Worm (Caenorhabditis elegans): ENCODE measurements around the gene nsy-1.

nsy-1 gene

ce11 chrII:5016977-5017585, 5.5 kb upstream of the nsy-1 start:
- TF ChIP-seq alr-1 (tag; optimal IDR thresholded peaks at IDR 0.05) (no peak), R02D3.7 (tag; optimal IDR thresholded peaks at IDR 0.05) (no peak), nhr-23 (tag; optimal IDR thresholded peaks at IDR 0.05) (no peak), mdl-1 (tag; optimal IDR thresholded peaks at IDR 0.05) (peak in 1 of 2 experiments; percentile 26), lin-13 (GFP tag; optimal IDR thresholded peaks at IDR 0.05) (peak; percentile 32), sma-9 (GFP tag; optimal IDR thresholded peaks at IDR 0.05) (peak; percentile 36), sma-9 (tag; optimal IDR thresholded peaks at IDR 0.05) (no peak), ztf-1 (GFP tag; conservative IDR thresholded peaks at IDR 0.05) (no peak), ZK546.5 (tag; optimal IDR thresholded peaks at IDR 0.05) (no peak), ceh-16 (tag; optimal IDR thresholded peaks at IDR 0.05) (peak; percentile 69), peb-1 (tag; optimal IDR thresholded peaks at IDR 0.05) (no peak), nhr-11 (tag; optimal IDR thresholded peaks at IDR 0.05) (no peak), dmd-4 (tag; optimal IDR thresholded peaks at IDR 0.05) (no peak), lin-11 (tag; optimal IDR thresholded peaks at IDR 0.05) (no peak), skn-1 (tag; optimal IDR thresholded peaks at IDR 0.05) (no peak), mab-5 (tag; optimal IDR thresholded peaks at IDR 0.05) (peak; percentile 56), nhr-129 (tag; optimal IDR thresholded peaks at IDR 0.05) (peak; percentile 82), ztf-11 (tag; optimal IDR thresholded peaks at IDR 0.05) (no peak), lin-39 (tag; optimal IDR thresholded peaks at IDR 0.05) (no peak), elt-3 (tag; optimal IDR thresholded peaks at IDR 0.05) (no peak), nhr-25 (tag; optimal IDR thresholded peaks at IDR 0.05) (peak; percentile 58), ama-1 (optimal IDR thresholded peaks at IDR 0.05) (peak; percentile 1), gmeb-1 (tag; optimal IDR thresholded peaks at IDR 0.05) (peak; percentile 14), fos-1 (tag; optimal IDR thresholded peaks at IDR 0.05) (peak; percentile 81), zag-1 (tag; optimal IDR thresholded peaks at IDR 0.05) (peak; percentile 57), unc-39 (tag; optimal IDR thresholded peaks at IDR 0.05) (no peak), nhr-6 (tag; optimal IDR thresholded peaks at IDR 0.05) (no peak), elt-1 (tag; optimal IDR thresholded peaks at IDR 0.05) (no peak), lsy-2 (tag; optimal IDR thresholded peaks at IDR 0.05) (peak; percentile 21 to 76), blmp-1 (tag; optimal IDR thresholded peaks at IDR 0.05; ENCODE audit: insufficient read depth) (no peak), nhr-237 (tag; optimal IDR thresholded peaks at IDR 0.05) (no peak), nhr-12 (tag; optimal IDR thresholded peaks at IDR 0.05) (no peak), Y55F3AM.14 (GFP tag; optimal IDR thresholded peaks at IDR 0.05) (peak; percentile 80), nhr-77 (tag; optimal IDR thresholded peaks at IDR 0.05) (no peak), F13H6.1 (tag; optimal IDR thresholded peaks at IDR 0.05) (peak; percentile 68), unc-62 (GFP tag; optimal IDR thresholded peaks at IDR 0.05) (no peak), C34F6.9 (tag; optimal IDR thresholded peaks at IDR 0.05) (peak; percentile 91), sma-3 (GFP tag; optimal IDR thresholded peaks at IDR 0.05) (peak; percentile 18), sem-4 (tag; optimal IDR thresholded peaks at IDR 0.05) (peak; percentile 59), mbf-1 (tag; optimal IDR thresholded peaks at IDR 0.05) (no peak), nhr-10 (tag; optimal IDR thresholded peaks at IDR 0.05) (no peak), ceh-82 (tag; optimal IDR thresholded peaks at IDR 0.05) (no peak), egl-27 (tag; optimal IDR thresholded peaks at IDR 0.05) (peak; percentile 74), crh-2 (tag; optimal IDR thresholded peaks at IDR 0.05) (peak; percentile 66), snpc-4 (tag; optimal IDR thresholded peaks at IDR 0.05) (peak; percentile 51), ztf-4 (tag; optimal IDR thresholded peaks at IDR 0.05) (no peak), unc-55 (GFP tag; optimal IDR thresholded peaks at IDR 0.05) (peak; percentile 72), nhr-21 (tag; optimal IDR thresholded peaks at IDR 0.05) (peak; percentile 31), aly-2 (tag; optimal IDR thresholded peaks at IDR 0.05) (no peak)

Data from whole organism, L2 larva.